Fruit fly (Drosophila melanogaster) whole organism, embryonic: Measurements from ENCODE around the gene dlg1.

Experiments used
- Atf6 ChIP-seq: fragments of 200-800 bp; sonication (Bioruptor generic); IDR thresholded peaks from 2 replicates; pipeline ENCODE4 v1.3.6; 2022; ENCODE audit warnings: missing biosample characterization, missing genetic modification characterization
- Awh ChIP-seq: fragments of 200-800 bp; sonication (Bioruptor generic); IDR thresholded peaks from 2 replicates; pipeline ENCODE4, ENCODE4 v1.3.6; 2022; ENCODE audit warnings: missing biosample characterization, missing genetic modification characterization
- Bteb2 ChIP-seq: fragments of 200-800 bp; sonication (Bioruptor generic); optimal IDR thresholded peaks from 2 replicates; lab custom pipeline; 2016; ENCODE audit warnings: missing biosample characterization, missing genetic modification characterization
- CG1024 ChIP-seq: fragments of 200-800 bp; sonication (Bioruptor generic); IDR thresholded peaks from 2 replicates; pipeline ENCODE4 v1.3.6; 2022; ENCODE audit warnings: missing biosample characterization, missing genetic modification characterization
- CG10462 ChIP-seq: fragments of 200-800 bp; sonication (Bioruptor generic); optimal IDR thresholded peaks from 2 replicates; lab custom pipeline; 2016; ENCODE audit warnings: missing biosample characterization, missing genetic modification characterization
- CG13424 ChIP-seq: fragments of 200-800 bp; sonication (Bioruptor generic); optimal IDR thresholded peaks from 2 replicates; lab custom pipeline; 2019; ENCODE audit warnings: missing biosample characterization, mild to moderate bottlenecking, missing genetic modification characterization, moderate library complexity
- CG14710 ChIP-seq: fragments of 200-800 bp; sonication (Bioruptor generic); optimal IDR thresholded peaks from 3 replicates; lab custom pipeline; 2019; ENCODE audit warnings: missing biosample characterization, mild to moderate bottlenecking, missing genetic modification characterization, moderate library complexity
- CG1792 ChIP-seq: fragments of 200-800 bp; sonication (Bioruptor generic); optimal IDR thresholded peaks from 2 replicates; lab custom pipeline; 2016; ENCODE audit warnings: missing biosample characterization, missing genetic modification characterization
- CG2120 ChIP-seq: fragments of 200-800 bp; sonication (Bioruptor generic); optimal IDR thresholded peaks from 3 replicates; lab custom pipeline; 2016; ENCODE audit warnings: missing biosample characterization, missing genetic modification characterization
- CG2129 ChIP-seq: fragments of 200-800 bp; sonication (Bioruptor generic); IDR thresholded peaks from 2 replicates; pipeline ENCODE4 v1.3.6; 2022; ENCODE audit warnings: missing biosample characterization, missing genetic modification characterization; ENCODE audit not compliant: partially characterized antibody
- CG30431 ChIP-seq: fragments of 200-800 bp; sonication (Bioruptor generic); optimal IDR thresholded peaks from 2 replicates; lab custom pipeline; 2017; ENCODE audit warnings: missing biosample characterization, missing genetic modification characterization
- CG3163 ChIP-seq: fragments of 200-800 bp; sonication (Bioruptor generic); optimal IDR thresholded peaks from 3 replicates; lab custom pipeline; 2016; ENCODE audit warnings: missing biosample characterization, missing genetic modification characterization
- CG3281 ChIP-seq: fragments of 200-800 bp; sonication (Bioruptor generic); optimal IDR thresholded peaks from 3 replicates; lab custom pipeline; 2017; ENCODE audit warnings: missing biosample characterization, mild to moderate bottlenecking, missing genetic modification characterization
- CG3407 ChIP-seq: fragments of 200-800 bp; sonication (Bioruptor generic); optimal IDR thresholded peaks from 2 replicates; lab custom pipeline; 2018; ENCODE audit warnings: missing biosample characterization, mild to moderate bottlenecking, missing genetic modification characterization
- CG42726 ChIP-seq: fragments of 200-800 bp; sonication (Bioruptor generic); IDR thresholded peaks from 2 replicates; pipeline ENCODE4 v1.3.6; 2022; ENCODE audit warnings: missing biosample characterization, missing genetic modification characterization; ENCODE audit not compliant: partially characterized antibody
- CG5180 ChIP-seq: fragments of 200-800 bp; sonication (Bioruptor generic); optimal IDR thresholded peaks from 3 replicates; lab custom pipeline; 2017; ENCODE audit warnings: missing biosample characterization, missing genetic modification characterization, mild to moderate bottlenecking, moderate library complexity, missing genetic modification reagents
- CG6175 ChIP-seq: fragments of 200-800 bp; sonication (Bioruptor generic); IDR thresholded peaks from 3 replicates; pipeline ENCODE4 v1.3.6; 2022; ENCODE audit warnings: missing biosample characterization, missing genetic modification characterization
- CG6854 ChIP-seq: fragments of 200-800 bp; sonication (Bioruptor generic); optimal IDR thresholded peaks from 3 replicates; lab custom pipeline; 2017; ENCODE audit warnings: missing biosample characterization, mild to moderate bottlenecking, missing genetic modification characterization
- CG7786 ChIP-seq: fragments of 200-800 bp; sonication (Bioruptor generic); optimal IDR thresholded peaks from 2 replicates; lab custom pipeline; 2016; ENCODE audit warnings: missing biosample characterization, missing genetic modification characterization
- CoRest ChIP-seq: fragments of 200-800 bp; sonication (Bioruptor generic); optimal IDR thresholded peaks from 3 replicates; lab custom pipeline; 2018; ENCODE audit warnings: missing biosample characterization, mild to moderate bottlenecking, missing genetic modification characterization, moderate library complexity
- Dad ChIP-seq: fragments of 200-800 bp; sonication (Bioruptor generic); optimal IDR thresholded peaks from 3 replicates; lab custom pipeline; 2016; ENCODE audit warnings: missing biosample characterization, missing genetic modification characterization
- ERR ChIP-seq: fragments of 200-800 bp; sonication (Bioruptor generic); optimal IDR thresholded peaks from 2 replicates; lab custom pipeline; 2016; ENCODE audit warnings: missing biosample characterization, missing genetic modification characterization
- Gsc ChIP-seq: fragments of 200-800 bp; sonication (Bioruptor generic); IDR thresholded peaks from 2 replicates; pipeline ENCODE4 v1.3.6; 2022; ENCODE audit warnings: missing biosample characterization, missing genetic modification characterization
- H2.0 ChIP-seq: fragments of 200-800 bp; sonication (Bioruptor generic); IDR thresholded peaks from 2 replicates; pipeline ENCODE4 v1.3.6; 2022; ENCODE audit warnings: missing biosample characterization, missing genetic modification characterization
- Hr78 ChIP-seq, 2 experiments: fragments of 200-800 bp in 1 of 2; fragments of >200 bp in 1 of 2; sonication (Bioruptor generic) in 1 of 2; optimal IDR thresholded peaks; 2 replicates each; lab custom pipeline; 2017 to 2019; ENCODE audit warnings: missing biosample characterization in 2 of 2, missing genetic modification characterization in 2 of 2, mild to moderate bottlenecking in 1 of 2, moderate library complexity in 1 of 2
- Lhr ChIP-seq: fragments of 200-800 bp; sonication (Bioruptor generic); optimal IDR thresholded peaks from 3 replicates; lab custom pipeline; 2017; ENCODE audit warnings: mild to moderate bottlenecking, missing biosample characterization, missing genetic modification reagents, missing genetic modification characterization
- Lpt ChIP-seq: fragments of >200 bp; optimal IDR thresholded peaks from 2 replicates; lab custom pipeline; 2018; ENCODE audit warnings: missing biosample characterization, missing genetic modification characterization
- Mad ChIP-seq: fragments of 200-800 bp; sonication (Bioruptor generic); optimal IDR thresholded peaks from 2 replicates; lab custom pipeline; 2016; ENCODE audit warnings: missing biosample characterization, missing genetic modification characterization
- Ravus ChIP-seq: fragments of 200-800 bp; sonication (Bioruptor generic); IDR thresholded peaks from 2 replicates; pipeline ENCODE4 v1.3.6; 2022; ENCODE audit warnings: missing biosample characterization, missing genetic modification characterization
- Sry-β ChIP-seq: fragments of 200-800 bp; sonication (Bioruptor generic); optimal IDR thresholded peaks from 2 replicates; lab custom pipeline; 2018; ENCODE audit warnings: missing biosample characterization, mild to moderate bottlenecking, missing genetic modification characterization, moderate library complexity
- ab ChIP-seq: fragments of 200-800 bp; sonication (Bioruptor generic); optimal IDR thresholded peaks from 2 replicates; lab custom pipeline; 2016; ENCODE audit warnings: missing biosample characterization, missing genetic modification characterization
- al ChIP-seq: fragments of 200-800 bp; sonication (Bioruptor generic); IDR thresholded peaks from 2 replicates; pipeline ENCODE4 v1.3.6; 2022; ENCODE audit warnings: missing biosample characterization, missing genetic modification characterization
- ap ChIP-seq: fragments of 200-800 bp; sonication (Bioruptor generic); IDR thresholded peaks from 2 replicates; pipeline ENCODE4 v1.3.6; 2022; ENCODE audit warnings: missing biosample characterization, missing genetic modification characterization
- bab2 ChIP-seq: fragments of 200-800 bp; sonication (Bioruptor generic); optimal IDR thresholded peaks from 2 replicates; lab custom pipeline; 2016; ENCODE audit warnings: missing biosample characterization, missing genetic modification characterization
- caup ChIP-seq: fragments of 200-800 bp; sonication (Bioruptor generic); optimal IDR thresholded peaks from 3 replicates; lab custom pipeline; 2017; ENCODE audit warnings: missing biosample characterization, mild to moderate bottlenecking, missing genetic modification characterization, moderate library complexity; ENCODE audit not compliant: severe bottlenecking
- dan ChIP-seq: fragments of 200-800 bp; sonication (Bioruptor generic); IDR thresholded peaks from 2 replicates; pipeline ENCODE4 v1.3.6; 2022; ENCODE audit warnings: missing biosample characterization, missing genetic modification characterization
- danr ChIP-seq: fragments of 200-800 bp; sonication (Bioruptor generic); IDR thresholded peaks from 2 replicates; pipeline ENCODE4 v1.3.6; 2022; ENCODE audit warnings: missing biosample characterization, missing genetic modification characterization
- dati ChIP-seq: fragments of 200-800 bp; sonication (Bioruptor generic); IDR thresholded peaks from 2 replicates; pipeline ENCODE4 v1.3.6; 2022; ENCODE audit warnings: missing biosample characterization, missing genetic modification characterization
- dmrt99B ChIP-seq: fragments of 200-800 bp; sonication (Bioruptor generic); optimal IDR thresholded peaks from 2 replicates; lab custom pipeline; 2018; ENCODE audit warnings: missing biosample characterization, mild to moderate bottlenecking, missing genetic modification characterization, moderate library complexity
- en ChIP-seq: fragments of 200-800 bp; sonication (Bioruptor generic); optimal IDR thresholded peaks from 2 replicates; lab custom pipeline; 2016; ENCODE audit warnings: missing biosample characterization, missing genetic modification characterization
- fu2 ChIP-seq: fragments of 200-800 bp; sonication (Bioruptor generic); optimal IDR thresholded peaks from 2 replicates; lab custom pipeline; 2016; ENCODE audit warnings: missing biosample characterization, missing genetic modification characterization
- gsb-n ChIP-seq: fragments of 200-800 bp; sonication (Bioruptor generic); optimal IDR thresholded peaks from 3 replicates; lab custom pipeline; 2018; ENCODE audit warnings: missing biosample characterization, mild to moderate bottlenecking, missing genetic modification characterization
- gt ChIP-seq: fragments of 200-800 bp; sonication (Bioruptor generic); IDR thresholded peaks from 2 replicates; pipeline ENCODE4 v1.3.6; 2022; ENCODE audit warnings: missing biosample characterization, missing genetic modification characterization
- hkb ChIP-seq, 2 experiments: fragments of 200-800 bp in 1 of 2; fragments of >200 bp in 1 of 2; sonication (Bioruptor generic) in 1 of 2; IDR thresholded peaks in 1 of 2; optimal IDR thresholded peaks in 1 of 2; 2 replicates each; pipeline versions ENCODE4 v1.3.6 to Lab custom; 2017 to 2022; ENCODE audit warnings: missing biosample characterization in 1 of 2, missing genetic modification characterization in 1 of 2
- lola ChIP-seq, 3 experiments: fragments of >200 bp in 2 of 3; fragments of 200-800 bp in 1 of 3; sonication (Bioruptor generic) in 1 of 3; optimal IDR thresholded peaks; 2 replicates each; lab custom pipeline; 2017 to 2019; ENCODE audit warnings: missing biosample characterization in 3 of 3, missing genetic modification characterization in 3 of 3, mild to moderate bottlenecking in 1 of 3, moderate library complexity in 1 of 3
- nerfin-2 ChIP-seq: fragments of 200-800 bp; sonication (Bioruptor generic); IDR thresholded peaks from 2 replicates; pipeline ENCODE4 v1.3.6; 2022; ENCODE audit warnings: missing biosample characterization, missing genetic modification characterization; ENCODE audit not compliant: partially characterized antibody
- odd ChIP-seq: fragments of 200-800 bp; sonication (Bioruptor generic); optimal IDR thresholded peaks from 2 replicates; lab custom pipeline; 2017; ENCODE audit warnings: missing biosample characterization, mild to moderate bottlenecking, missing genetic modification characterization
- sisA ChIP-seq: fragments of 200-800 bp; sonication (Bioruptor generic); IDR thresholded peaks from 2 replicates; pipeline ENCODE4 v1.3.6; 2022; ENCODE audit warnings: missing biosample characterization, missing genetic modification characterization
- sr ChIP-seq: fragments of 200-800 bp; sonication (Bioruptor generic); IDR thresholded peaks from 3 replicates; pipeline ENCODE4 v1.3.6; 2022; ENCODE audit warnings: missing biosample characterization, missing genetic modification characterization

dlg1 gene

DNA sequence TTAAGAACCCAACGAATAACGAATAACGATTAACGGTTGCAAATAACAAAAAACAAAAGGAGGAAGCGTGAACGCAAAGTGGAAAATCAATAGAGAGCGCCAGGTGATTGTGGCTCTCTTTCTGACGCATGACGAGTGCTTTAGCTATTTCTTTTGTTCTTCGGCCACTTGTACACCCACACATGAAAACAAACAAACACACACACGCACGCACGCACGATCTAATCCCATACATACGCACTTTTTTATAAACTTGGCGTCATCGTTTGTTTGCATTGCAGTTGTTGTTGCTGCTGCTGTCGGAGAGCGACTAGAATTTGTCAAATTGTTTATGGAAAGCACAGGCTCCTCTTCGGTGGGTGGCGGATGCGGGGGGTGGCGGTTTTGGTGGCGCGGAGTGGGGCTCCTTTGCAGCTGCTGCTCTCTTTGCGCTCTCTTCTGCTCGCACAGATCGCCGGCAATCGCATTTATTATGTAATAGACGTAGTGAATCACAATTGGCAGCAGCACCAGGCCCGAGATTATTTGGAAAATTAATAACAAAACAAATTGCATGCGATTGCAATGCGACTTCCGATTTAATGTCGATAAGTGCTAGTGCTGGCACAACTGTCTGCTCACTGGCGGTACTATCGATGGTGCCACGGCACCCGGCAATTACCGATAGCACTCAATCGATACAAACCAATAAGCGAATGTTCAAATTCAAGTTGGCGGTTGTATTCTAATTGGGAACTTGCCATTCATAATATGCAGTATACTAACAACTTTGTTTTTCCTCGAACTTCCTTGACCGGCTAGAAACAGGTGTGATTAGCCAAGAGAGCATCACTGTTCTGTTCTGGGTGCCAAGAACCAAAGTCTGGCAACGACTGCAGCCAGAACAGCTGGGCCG is 30.2 kb upstream of the dlg1 start (continued):
- TF ChIP-seq bab2 (no peak), Mad (GFP tag; lab: Kevin White, UChicago) (no peak), ERR (GFP tag; lab: Kevin White, UChicago) (peak; percentile 68), Awh (GFP tag; lab: Robert Waterston, UW) (no peak), CG7786 (GFP tag; lab: Kevin White, UChicago) (peak; percentile 59), fu2 (GFP tag; lab: Kevin White, UChicago) (peak; percentile 8), dan (no peak), CG6175 (GFP tag; lab: Robert Waterston, UW) (no peak), sisA (GFP tag; lab: Robert Waterston, UW) (no peak; the same call in 1 of the 2 replicates), CG6854 (GFP tag; lab: Kevin White, UChicago) (no peak), CG3281 (GFP tag; lab: Kevin White, UChicago) (no peak), Lhr (GFP tag; lab: Kevin White, UChicago) (peak; percentile 19), al (GFP tag; lab: Robert Waterston, UW) (peak; percentile 49), CG5180 (GFP tag; lab: Kevin White, UChicago) (no peak), odd (no peak), CG14710 (tag; lab: Kevin White, UChicago) (peak; percentile 76), CG13424 (peak; percentile 50), hkb (optimal IDR thresholded peaks at IDR 0.05; lab: Kevin White, UChicago) (peak; percentile 68), hkb (GFP tag; IDR thresholded peaks at IDR 0.05; lab: Robert Waterston, UW) (no peak), Sry-β (GFP tag; lab: Kevin White, UChicago) (peak; percentile 94), dati (GFP tag; lab: Robert Waterston, UW) (no peak), en (GFP tag; lab: Kevin White, UChicago) (no peak), Bteb2 (GFP tag; lab: Kevin White, UChicago) (no peak), dmrt99B (tag; lab: Kevin White, UChicago) (no peak), CG42726 (peak; percentile 74), sr (GFP tag; lab: Robert Waterston, UW) (no peak), Hr78 (GFP tag; optimal IDR thresholded peaks at IDR 0.05; lab: Kevin White, UChicago) (no peak), ab (GFP tag; lab: Kevin White, UChicago) (no peak), caup (GFP tag; lab: Kevin White, UChicago) (peak; percentile 18), gt (GFP tag; lab: Robert Waterston, UW) (no peak), Dad (GFP tag; lab: Kevin White, UChicago) (no peak), Lpt (no peak), CG3163 (peak; percentile 42), CoRest (tag; lab: Kevin White, UChicago) (peak; percentile 62), CG2129 (GFP tag; lab: Robert Waterston, UW) (peak; percentile 61), CG30431 (GFP tag; lab: Kevin White, UChicago) (no peak), CG2120 (peak; percentile 75), Ravus (GFP tag; lab: Robert Waterston, UW) (no peak), danr (GFP tag; lab: Robert Waterston, UW) (no peak), CG1792 (GFP tag; lab: Kevin White, UChicago) (peak; percentile 2), CG1024 (no peak), lola (GFP tag; optimal IDR thresholded peaks at IDR 0.05; lab: Kevin White, UChicago) (no peak), nerfin-2 (GFP tag; lab: Robert Waterston, UW) (peak; percentile 73), CG10462 (no peak), ap (no peak), Gsc (GFP tag; lab: Robert Waterston, UW) (no peak), CG3407 (GFP tag; lab: Kevin White, UChicago) (no peak), Atf6 (GFP tag; lab: Robert Waterston, UW) (peak; percentile 52; the same call in 1 of the 2 replicates), H2.0 (GFP tag; lab: Robert Waterston, UW) (no peak), gsb-n (tag; lab: Kevin White, UChicago) (no peak)
